Worm (Caenorhabditis elegans) whole organism, young adult: ENCODE data around the gene F55G11.4.

Experiments used
- C17E4.6 ChIP-seq: fragments of 200-800 bp; sonication (Bioruptor generic); IDR thresholded peaks from 2 replicates; pipeline ENCODE4 v1.3.6; 2022; ENCODE audit warnings: missing genetic modification reagents, missing genetic modification characterization, missing compliant biosample characterization
- F23B12.7 ChIP-seq: sonication (generic microtip); optimal IDR thresholded peaks from 2 replicates; lab custom pipeline; 2017; ENCODE audit warnings: missing genetic modification characterization, mild to moderate bottlenecking, missing compliant biosample characterization, antibody characterized with exemption, moderate library complexity; ENCODE audit not compliant: insufficient read depth
- K12H6.12 ChIP-seq: fragments of 200-800 bp; sonication (Bioruptor generic); optimal IDR thresholded peaks from 2 replicates; lab custom pipeline; 2018; ENCODE audit warnings: mild to moderate bottlenecking, missing genetic modification characterization, missing compliant biosample characterization
- Y53G8AR.9 ChIP-seq: fragments of 200-800 bp; sonication (Bioruptor generic); conservative IDR thresholded peaks from 2 replicates; pipeline ENCODE4 v1.3.6; 2022; ENCODE audit warnings: missing genetic modification reagents, missing genetic modification characterization, missing compliant biosample characterization
- Y67H2A.10 ChIP-seq: fragments of 200-800 bp; sonication (Bioruptor generic); conservative IDR thresholded peaks from 2 replicates; pipeline ENCODE4 v1.3.6; 2022; ENCODE audit warnings: missing genetic modification reagents, missing genetic modification characterization, missing compliant biosample characterization
- Y95B8A.8 ChIP-seq: fragments of 200-800 bp; sonication (Bioruptor generic); IDR thresholded peaks from 2 replicates; pipeline ENCODE4 v1.3.6; 2022; ENCODE audit warnings: missing genetic modification reagents, missing genetic modification characterization, missing compliant biosample characterization
- ama-1 ChIP-seq, 3 experiments: fragments of 150-350 bp in 1 of 3; sonication (generic microtip) in 2 of 3; optimal IDR thresholded peaks; 2 replicates each; lab custom pipeline; 2014 to 2018; ENCODE audit warnings: missing biosample characterization in 2 of 3, missing genetic modification characterization in 2 of 3, missing genetic modification reagents in 2 of 3
- aptf-3 ChIP-seq: fragments of 200-800 bp; sonication (Bioruptor generic); IDR thresholded peaks from 2 replicates; pipeline ENCODE4 v1.3.6; 2022; ENCODE audit warnings: missing genetic modification characterization, missing compliant biosample characterization
- atf-7 ChIP-seq: sonication (generic microtip); optimal IDR thresholded peaks from 2 replicates; lab custom pipeline; 2017; ENCODE audit warnings: mild to moderate bottlenecking, missing genetic modification characterization, missing compliant biosample characterization
- athp-1 ChIP-seq: sonication (generic microtip); optimal IDR thresholded peaks from 2 replicates; lab custom pipeline; 2017; ENCODE audit warnings: mild to moderate bottlenecking, missing genetic modification characterization, missing compliant biosample characterization
- attf-6 ChIP-seq: fragments of 200-800 bp; sonication (Bioruptor generic); IDR thresholded peaks from 2 replicates; pipeline ENCODE4 v1.3.6; 2022; ENCODE audit warnings: missing genetic modification reagents, missing genetic modification characterization, missing compliant biosample characterization
- bed-1 ChIP-seq: fragments of 200-800 bp; sonication (Bioruptor generic); IDR thresholded peaks from 2 replicates; pipeline ENCODE4 v1.3.6; 2022; ENCODE audit warnings: missing genetic modification reagents, missing genetic modification characterization, missing compliant biosample characterization
- ceh-100 ChIP-seq: fragments of 200-800 bp; sonication (Bioruptor generic); IDR thresholded peaks from 2 replicates; pipeline ENCODE4 v1.3.6; 2022; ENCODE audit warnings: missing genetic modification reagents, missing genetic modification characterization, missing compliant biosample characterization
- ceh-27 ChIP-seq: fragments of 200-800 bp; sonication (Bioruptor generic); optimal IDR thresholded peaks from 2 replicates; lab custom pipeline; 2018; ENCODE audit warnings: mild to moderate bottlenecking, missing genetic modification characterization, moderate library complexity, missing compliant biosample characterization
- dox-1 ChIP-seq: fragments of 200-800 bp; sonication (Bioruptor generic); IDR thresholded peaks from 2 replicates; pipeline ENCODE4 v1.3.6; 2022; ENCODE audit warnings: missing genetic modification reagents, missing genetic modification characterization, missing compliant biosample characterization
- egl-44 ChIP-seq: fragments of 200-800 bp; sonication (Bioruptor generic); IDR thresholded peaks from 2 replicates; pipeline ENCODE4 v1.3.6; 2022; ENCODE audit warnings: missing genetic modification reagents, missing genetic modification characterization, missing compliant biosample characterization
- hlh-26 ChIP-seq: fragments of 200-800 bp; sonication (Bioruptor generic); conservative IDR thresholded peaks from 2 replicates; pipeline ENCODE4 v1.3.6; 2022; ENCODE audit warnings: missing genetic modification reagents, missing genetic modification characterization, missing compliant biosample characterization
- hmg-1.2 ChIP-seq: fragments of 200-800 bp; sonication (Bioruptor generic); IDR thresholded peaks from 2 replicates; pipeline ENCODE4 v1.3.6; 2022; ENCODE audit warnings: missing genetic modification reagents, missing genetic modification characterization, missing compliant biosample characterization
- let-607 ChIP-seq, 2 experiments: fragments of 200-800 bp in 1 of 2; sonication (Bioruptor generic) in 1 of 2; sonication (generic microtip) in 1 of 2; optimal IDR thresholded peaks; 2 replicates each; lab custom pipeline; 2016 to 2018; ENCODE audit warnings: mild to moderate bottlenecking in 2 of 2, missing compliant biosample characterization in 2 of 2, missing genetic modification characterization in 2 of 2, moderate library complexity in 2 of 2, missing genotype in 1 of 2
- lir-1 ChIP-seq: fragments of 200-800 bp; sonication (Bioruptor generic); conservative IDR thresholded peaks from 2 replicates; pipeline ENCODE4 v1.3.6; 2022; ENCODE audit warnings: missing genetic modification reagents, missing genetic modification characterization, missing compliant biosample characterization
- lsl-1 ChIP-seq: fragments of 200-800 bp; sonication (Bioruptor generic); optimal IDR thresholded peaks from 2 replicates; lab custom pipeline; 2018; ENCODE audit warnings: mild to moderate bottlenecking, missing genetic modification characterization, moderate library complexity, missing compliant biosample characterization
- mcd-1 ChIP-seq: fragments of 200-800 bp; sonication (Bioruptor generic); IDR thresholded peaks from 2 replicates; pipeline ENCODE4 v1.3.6; 2022; ENCODE audit warnings: missing genetic modification reagents, missing genetic modification characterization, missing compliant biosample characterization
- mel-28 ChIP-seq: sonication (generic microtip); optimal IDR thresholded peaks from 2 replicates; lab custom pipeline; 2016; ENCODE audit warnings: borderline replicate concordance, mild to moderate bottlenecking, missing genetic modification characterization, missing compliant biosample characterization
- nfya-1 ChIP-seq: sonication (generic microtip); optimal IDR thresholded peaks from 2 replicates; lab custom pipeline; 2017; ENCODE audit warnings: antibody characterized with exemption, missing compliant biosample characterization, missing genetic modification characterization, borderline replicate concordance; ENCODE audit not compliant: insufficient read depth
- nhr-80 ChIP-seq: sonication (generic microtip); optimal IDR thresholded peaks from 2 replicates; lab custom pipeline; 2016; ENCODE audit warnings: missing genetic modification characterization, missing compliant biosample characterization
- nhr-90 ChIP-seq: sonication (generic microtip); optimal IDR thresholded peaks from 2 replicates; lab custom pipeline; 2016; ENCODE audit warnings: missing genotype, mild to moderate bottlenecking, missing genetic modification characterization, missing compliant biosample characterization
- rcor-1 ChIP-seq: fragments of 200-800 bp; sonication (Bioruptor generic); IDR thresholded peaks from 2 replicates; pipeline ENCODE4 v1.3.6; 2022; ENCODE audit warnings: missing genetic modification reagents, missing genetic modification characterization, missing compliant biosample characterization
- rec-8 ChIP-seq, 2 experiments: sonication (generic microtip); optimal IDR thresholded peaks; 2 replicates each; lab custom pipeline; 2016; ENCODE audit warnings: mild to moderate bottlenecking in 2 of 2, missing genetic modification characterization in 2 of 2, missing genetic modification reagents in 2 of 2, missing genotype in 2 of 2, missing biosample characterization in 1 of 2, missing compliant biosample characterization in 1 of 2, moderate library complexity in 1 of 2
- rpc-1 ChIP-seq, 2 experiments: fragments of 150-350 bp in 1 of 2; sonication (generic microtip) in 1 of 2; optimal IDR thresholded peaks; 2 replicates each; lab custom pipeline; 2014 to 2018; ENCODE audit warnings: missing biosample characterization in 1 of 2, missing genetic modification characterization in 1 of 2, missing genetic modification reagents in 1 of 2, missing genotype in 1 of 2
- snpc-4 ChIP-seq, 5 experiments: fragments of 150-350 bp in 1 of 5; sonication (generic microtip) in 4 of 5; optimal IDR thresholded peaks; 2 replicates each; lab custom pipeline; 2014 to 2018; ENCODE audit warnings: missing genetic modification characterization in 5 of 5, missing biosample characterization in 3 of 5, antibody characterized with exemption in 2 of 5, mild to moderate bottlenecking in 2 of 5, missing compliant biosample characterization in 2 of 5, missing genotype in 2 of 5, moderate library complexity in 2 of 5, missing genetic modification reagents in 1 of 5
- tbx-9 ChIP-seq: sonication (generic microtip); optimal IDR thresholded peaks from 2 replicates; lab custom pipeline; 2016; ENCODE audit warnings: borderline replicate concordance, missing genetic modification characterization, inconsistent platforms, missing compliant biosample characterization
- tlf-1 ChIP-seq: fragments of 200-800 bp; sonication (Bioruptor generic); optimal IDR thresholded peaks from 2 replicates; lab custom pipeline; 2018; ENCODE audit warnings: mild to moderate bottlenecking, missing genetic modification characterization, missing compliant biosample characterization
- ztf-26 ChIP-seq: sonication (generic microtip); optimal IDR thresholded peaks from 2 replicates; lab custom pipeline; 2017; ENCODE audit warnings: missing genetic modification characterization, missing compliant biosample characterization

The F55G11.4 gene

DNA sequence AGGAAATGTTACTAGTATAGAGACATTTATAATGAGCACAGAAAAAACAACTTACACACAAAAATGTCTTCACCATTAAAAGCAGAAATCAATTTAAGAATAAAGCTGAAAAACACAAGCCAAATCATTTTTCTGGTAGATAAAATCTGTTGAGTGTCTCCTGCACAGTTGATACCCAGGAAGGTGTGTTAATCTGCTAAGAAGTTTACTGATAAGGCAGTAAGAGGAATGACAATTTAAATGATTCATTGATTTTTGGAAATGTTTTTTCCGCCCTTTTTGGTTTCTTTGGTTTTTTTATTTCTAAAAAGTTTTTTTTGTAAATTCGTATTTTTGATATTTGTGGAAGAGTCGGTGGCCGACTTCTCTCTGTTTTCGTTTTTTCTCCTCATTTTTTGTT, 12.5 kb downstream of the F55G11.4 start, which contains the start of gene K10D11.3:
K10D11.3 (minus strand) TSS at position 174 of the 400 bp plus-strand sequence.
- TF ChIP-seq lsl-1 (GFP tag; lab: Kevin White, UChicago) (no peak), nhr-80 (peak; percentile 11)

DNA sequence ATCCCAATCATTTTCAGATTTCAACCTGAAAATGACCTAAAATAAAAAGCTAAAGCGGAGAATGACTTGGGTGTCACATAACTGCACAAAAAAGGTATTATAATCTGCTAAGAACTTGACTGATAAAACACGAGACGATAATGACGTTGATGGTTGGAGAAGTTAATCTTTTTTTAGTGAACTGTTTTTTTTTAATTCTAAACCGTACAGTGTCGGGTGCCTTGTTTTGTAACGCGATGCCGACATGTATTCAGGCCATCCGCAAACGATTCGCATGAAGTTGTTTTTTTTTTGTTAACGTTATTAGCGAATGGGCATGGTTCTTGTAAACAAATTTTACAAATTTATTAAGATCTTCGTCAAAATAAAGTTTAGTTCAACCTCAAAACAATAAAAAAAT, 15.9 kb downstream of the F55G11.4 start, which contains the start of gene K10D11.6:
K10D11.6 (minus strand) TSS at position 101 of the 400 bp plus-strand sequence.
- TF ChIP-seq snpc-4 (GFP tag; optimal IDR thresholded peaks at IDR 0.05; lab: Kevin White, UChicago): no peak
- peak in 1 of 4 experiments; percentile 42 for TF ChIP-seq snpc-4 (tag; optimal IDR thresholded peaks at IDR 0.05; lab: Kevin White, UChicago)
- TF ChIP-seq nfya-1: no peak
- TF ChIP-seq nhr-80: peak; percentile 22
- TF ChIP-seq, all 124 proteins: peak for 2

DNA sequence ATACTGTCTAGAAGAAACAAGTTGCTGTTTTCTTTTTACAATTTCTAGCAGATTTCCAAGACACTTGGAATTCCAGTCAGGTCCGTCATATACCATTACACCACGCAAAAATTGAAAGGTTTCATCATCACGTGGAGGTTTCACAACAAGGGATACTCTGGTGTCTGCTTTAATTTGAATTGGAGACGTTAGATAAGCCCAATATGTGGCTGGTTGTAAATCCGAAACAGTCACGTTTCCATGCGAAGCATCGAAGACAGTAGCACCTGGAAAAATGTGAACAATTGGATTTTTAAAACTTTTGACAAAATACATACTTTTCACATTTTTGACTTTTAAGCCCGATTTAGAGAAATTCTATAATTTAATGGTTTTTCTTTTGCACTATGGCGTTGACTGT, 17.2 kb downstream of the F55G11.4 start:
- no peak for TF ChIP-seq attf-6 (GFP tag; lab: Robert Waterston, UW)
- TF ChIP-seq atf-7 (tag; lab: Kevin White, UChicago): no peak
- TF ChIP-seq egl-44 (GFP tag; lab: Robert Waterston, UW): no peak
- no peak for TF ChIP-seq lsl-1 (GFP tag; lab: Kevin White, UChicago)
- TF ChIP-seq F23B12.7 (tag; lab: Kevin White, UChicago): no peak
- no peak for TF ChIP-seq Y67H2A.10 (GFP tag; lab: Robert Waterston, UW)
- no peak for TF ChIP-seq ztf-26 (tag; lab: Kevin White, UChicago)
- TF ChIP-seq, all 124 proteins: peak for 0

DNA sequence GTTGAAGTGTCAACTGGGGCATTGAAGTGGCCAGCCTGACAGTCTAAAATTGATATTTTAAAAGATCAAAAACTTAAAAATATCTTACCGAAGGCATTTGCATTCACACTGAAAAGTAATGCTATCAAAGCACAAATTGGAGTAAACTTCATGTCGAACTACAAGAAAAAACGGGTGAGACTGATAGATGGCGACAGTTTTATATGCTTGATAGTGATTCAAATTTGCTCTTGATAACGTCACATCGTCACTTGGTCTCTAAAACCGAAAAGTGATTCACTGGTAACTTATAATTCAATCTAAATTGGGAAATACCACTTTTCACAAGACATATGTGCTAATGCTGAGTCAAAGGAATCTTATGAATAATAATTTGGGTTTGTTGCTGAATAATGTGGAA, 18.2 kb downstream of the F55G11.4 start, which contains the start of gene K10D11.5:
K10D11.5 (minus strand) TSS at position 215 of the 400 bp plus-strand sequence.
- TF ChIP-seq Y95B8A.8 (GFP tag; lab: Robert Waterston, UW) (no peak), nhr-80 (peak; percentile 71), nhr-90 (tag; lab: Kevin White, UChicago) (no peak), let-607 (tag; optimal IDR thresholded peaks at IDR 0.05; lab: Kevin White, UChicago) (peak in 1 of 2 experiments; percentile 60)

DNA sequence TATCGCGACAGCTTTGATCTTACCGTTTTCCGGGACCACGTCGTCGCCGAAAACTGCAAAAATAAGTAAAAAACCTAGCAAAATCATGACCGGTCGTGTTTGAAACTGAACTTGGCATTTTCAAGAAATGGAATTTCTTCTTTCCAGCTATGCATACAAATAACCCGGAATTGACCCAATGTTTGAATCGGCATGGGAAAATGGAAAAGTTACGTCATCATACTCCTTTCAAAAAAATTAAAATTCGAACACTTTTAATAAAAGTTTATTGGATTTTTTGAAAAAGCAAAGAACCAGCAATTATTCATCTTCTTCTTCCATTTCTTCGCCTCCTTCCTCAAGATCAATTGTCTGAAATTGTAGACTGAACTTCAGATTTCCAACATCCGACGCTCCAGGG, 21.0 kb downstream of the F55G11.4 start, which contains the start of gene K10D11.4:
K10D11.4 (minus strand) TSS at position 101 of the 400 bp plus-strand sequence.
- TF ChIP-seq rcor-1: no peak
- TF ChIP-seq let-607 (tag; optimal IDR thresholded peaks at IDR 0.05; lab: Kevin White, UChicago): no peak
- TF ChIP-seq C17E4.6: no peak
- no peak for TF ChIP-seq K12H6.12 (tag; lab: Kevin White, UChicago)
- no peak for TF ChIP-seq rpc-1 (optimal IDR thresholded peaks at IDR 0.05; lab: Kevin White, UChicago)
- no peak for TF ChIP-seq rpc-1 (tag; optimal IDR thresholded peaks at IDR 0.05; lab: Kevin White, UChicago)
- no peak for TF ChIP-seq lir-1 (GFP tag; lab: Robert Waterston, UW)
- TF ChIP-seq tbx-9 (tag; lab: Kevin White, UChicago): no peak
- no peak for TF ChIP-seq hlh-26 (GFP tag; lab: Robert Waterston, UW)
- TF ChIP-seq attf-6 (GFP tag; lab: Robert Waterston, UW): no peak
- TF ChIP-seq Y53G8AR.9 (GFP tag; lab: Robert Waterston, UW): no peak
- TF ChIP-seq ceh-27 (GFP tag; lab: Kevin White, UChicago): no peak
- no peak for TF ChIP-seq mel-28 (tag; lab: Kevin White, UChicago)
- TF ChIP-seq mcd-1: no peak
- no peak for TF ChIP-seq ama-1 (optimal IDR thresholded peaks at IDR 0.05; lab: Kevin White, UChicago)
- no peak for TF ChIP-seq ama-1 (GFP tag; optimal IDR thresholded peaks at IDR 0.05; lab: Kevin White, UChicago)

DNA sequence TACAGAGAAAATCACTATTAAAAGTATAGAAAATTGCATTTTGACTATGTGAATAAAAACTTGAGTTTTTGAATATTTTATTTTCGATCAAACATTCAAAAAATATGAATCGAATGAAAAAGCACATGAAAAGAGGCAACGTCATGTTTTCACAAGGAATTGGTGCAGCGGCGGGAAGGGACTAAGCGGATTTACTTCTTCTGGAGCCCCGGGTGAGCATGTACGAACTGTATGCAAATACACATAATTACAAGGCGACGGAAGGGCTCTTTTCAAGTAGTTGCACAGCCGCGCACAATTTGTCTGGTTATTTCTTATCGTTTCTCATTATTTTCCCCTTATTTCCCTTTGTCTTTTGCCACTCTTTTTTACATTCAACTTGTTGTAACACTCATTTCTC, 22.5 kb downstream of the F55G11.4 start, which contains the start of gene K10D11.7:
K10D11.7 (minus strand) TSS at position 101 of the 400 bp plus-strand sequence.
- no peak for TF ChIP-seq let-607 (tag; optimal IDR thresholded peaks at IDR 0.05; lab: Kevin White, UChicago)
- TF ChIP-seq nfya-1: no peak
- no peak for TF ChIP-seq mel-28 (tag; lab: Kevin White, UChicago)
- no peak for TF ChIP-seq aptf-3 (GFP tag; lab: Robert Waterston, UW)
- no peak for TF ChIP-seq rec-8 (tag; optimal IDR thresholded peaks at IDR 0.05; lab: Kevin White, UChicago)
- TF ChIP-seq bed-1 (GFP tag; lab: Robert Waterston, UW): no peak
- TF ChIP-seq C17E4.6: no peak
- no peak for TF ChIP-seq hmg-1.2
- TF ChIP-seq athp-1: no peak
- no peak for TF ChIP-seq ceh-100 (GFP tag; lab: Robert Waterston, UW)
- no peak for TF ChIP-seq tlf-1 (GFP tag; lab: Kevin White, UChicago)
- TF ChIP-seq dox-1 (GFP tag; lab: Robert Waterston, UW): no peak
